Worm (Caenorhabditis elegans) whole organism, L4/young adult: ENCODE results near the gene ergo-1.

Source experiments
- W03F9.2 ChIP-seq: fragments of 150-350 bp; optimal IDR thresholded peaks from 2 replicates; lab custom pipeline; 2014; ENCODE audit warnings: missing biosample characterization, missing genetic modification characterization
- him-1 ChIP-seq: sonication (generic microtip); optimal IDR thresholded peaks from 2 replicates; lab custom pipeline; 2016; ENCODE audit warnings: missing genotype, missing genetic modification reagents, missing genetic modification characterization, missing compliant biosample characterization

- TF ChIP-seq him-1 (tag; lab: Kevin White, UChicago), result no peak
- no peak for TF ChIP-seq W03F9.2 (tag; lab: Kevin White, UChicago)
Measured at ce11 chrV:1049334-1049733, 40.7 kb downstream of the ergo-1 start.
